Worm (Caenorhabditis elegans): ENCODE data around the gene Y57G11A.5.

ce11 chrIV:14466048-14466447, 46.3 kb downstream of the Y57G11A.5 start:
- TF ChIP-seq hmbx-1 (tag; optimal IDR thresholded peaks at IDR 0.05) (no peak), ama-1 (optimal IDR thresholded peaks at IDR 0.05) (no peak), flt-1 (GFP tag; IDR thresholded peaks at IDR 0.05) (no peak), ceh-13 (GFP tag; optimal IDR thresholded peaks at IDR 0.05) (no peak), B0310.2 (tag; optimal IDR thresholded peaks at IDR 0.05) (no peak), aly-1 (tag; optimal IDR thresholded peaks at IDR 0.05) (no peak), pes-1 (GFP tag; IDR thresholded peaks at IDR 0.05) (no peak), hnd-1 (tag; optimal IDR thresholded peaks at IDR 0.05) (no peak), ets-7 (tag; optimal IDR thresholded peaks at IDR 0.05) (no peak)
